Worm (Caenorhabditis elegans) whole organism, L4 larva: ENCODE measurements around the gene M01H9.5.

Source experiments
- ZK546.5 ChIP-seq, 2 experiments: sonication (generic microtip); optimal IDR thresholded peaks; 2 replicates each; lab custom pipeline; 2017; ENCODE audit warnings: missing biosample characterization in 2 of 2, missing genetic modification characterization in 2 of 2
- ceh-28 ChIP-seq: fragments of 150-350 bp; optimal IDR thresholded peaks from 2 replicates; lab custom pipeline; 2014; ENCODE audit warnings: missing biosample characterization, missing genetic modification reagents, missing genetic modification characterization
- ces-1 ChIP-seq: fragments of 150-350 bp; sonication (generic microtip); optimal IDR thresholded peaks from 4 replicates; lab custom pipeline; 2014; ENCODE audit warnings: missing biosample characterization, missing genetic modification reagents, missing genetic modification characterization
- nhr-25 ChIP-seq: sonication (generic microtip); optimal IDR thresholded peaks from 2 replicates; lab custom pipeline; 2017; ENCODE audit warnings: missing genetic modification characterization, mild to moderate bottlenecking, missing compliant biosample characterization, antibody characterized with exemption, moderate library complexity, borderline replicate concordance; ENCODE audit not compliant: insufficient read depth
- nhr-28 ChIP-seq: fragments of 150-350 bp; optimal IDR thresholded peaks from 2 replicates; lab custom pipeline; 2014; ENCODE audit warnings: missing biosample characterization, missing genetic modification characterization
- php-3 ChIP-seq: fragments of 200-800 bp; sonication (Bioruptor generic); IDR thresholded peaks from 2 replicates; pipeline ENCODE4 v1.3.6; 2022; ENCODE audit warnings: missing genetic modification reagents, missing genetic modification characterization, missing compliant biosample characterization
- unc-39 ChIP-seq: sonication (generic microtip); optimal IDR thresholded peaks from 2 replicates; lab custom pipeline; 2017; ENCODE audit warnings: missing biosample characterization, missing genetic modification characterization
- zfp-3 ChIP-seq: fragments of 200-800 bp; sonication (Bioruptor generic); conservative IDR thresholded peaks from 2 replicates; pipeline ENCODE4 v1.3.6; 2022; ENCODE audit warnings: missing genetic modification reagents, missing genetic modification characterization, missing compliant biosample characterization

DNA sequence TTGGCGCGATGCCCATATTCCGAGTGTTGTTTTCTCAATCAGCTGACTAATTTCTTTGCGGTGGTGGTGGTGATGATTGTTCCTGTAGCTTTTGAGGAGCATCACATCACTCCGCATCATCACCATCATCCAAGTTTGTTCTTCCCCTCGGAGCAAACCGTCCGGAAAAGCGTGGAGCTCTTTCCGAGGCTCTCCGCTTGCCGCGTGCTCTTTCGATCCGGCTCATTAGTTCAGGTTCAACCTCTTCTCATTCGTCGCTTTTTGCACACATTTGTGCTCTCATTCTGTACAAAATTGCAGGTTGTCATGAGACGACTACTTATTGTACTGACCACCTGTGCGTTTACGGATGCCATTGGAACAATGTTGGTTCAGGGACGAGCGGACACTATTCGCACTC lies at the start of gene M01H9.5:
- TF ChIP-seq nhr-28 (tag; lab: Kevin White, UChicago) (no peak), ZK546.5 (tag; optimal IDR thresholded peaks at IDR 0.05; lab: Kevin White, UChicago) (no peak), php-3 (GFP tag; lab: Robert Waterston, UW) (no peak), unc-39 (no peak), zfp-3 (no peak), ces-1 (no peak), nhr-25 (no peak), ceh-28 (no peak)
